Worm (Caenorhabditis elegans) whole organism, L3 larva: ENCODE measurements around the gene clp-7.

ENCODE experiments used
- egl-27 ChIP-seq: sonication (generic microtip); optimal IDR thresholded peaks from 4 replicates; lab custom pipeline; 2017; ENCODE audit warnings: missing biosample characterization, missing genetic modification reagents, missing genetic modification characterization
- fos-1 ChIP-seq: fragments of 150-350 bp; optimal IDR thresholded peaks from 2 replicates; lab custom pipeline; 2014; ENCODE audit warnings: missing biosample characterization, missing genetic modification characterization

DNA sequence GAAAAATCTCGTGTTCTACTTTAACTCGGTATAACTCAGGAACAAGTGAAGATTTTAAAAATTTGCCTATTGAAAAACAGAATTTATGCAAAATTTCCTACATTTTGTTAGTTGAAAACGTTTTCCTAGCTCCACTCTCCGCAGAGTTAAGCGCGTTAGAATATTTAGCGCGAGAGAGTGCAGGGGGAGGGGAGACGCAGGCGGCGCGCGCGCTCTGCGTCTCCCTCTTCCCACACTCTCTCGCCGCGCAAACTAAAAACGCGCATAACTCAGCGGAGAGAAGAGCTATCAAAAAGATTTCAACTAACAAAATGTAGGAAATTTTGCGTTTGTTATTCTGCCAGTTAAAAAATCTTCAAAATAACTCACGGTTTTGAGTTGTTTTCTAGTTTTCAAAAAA is 26.4 kb upstream of the clp-7 start:
- TF ChIP-seq egl-27 (tag; lab: Kevin White, UChicago) (no peak), fos-1 (tag; lab: Kevin White, UChicago) (no peak)
